Comparison of ENCODE assay signal across 2 worm cellular contexts in genomic region chrII:9056215-9056819, ce11.
TF ChIP-seq lines count a peak whose summit lies in the region.

No protein-coding gene starts in this region.

TF ChIP-seq in whole organism, L4 larva, 104 proteins besides CTCF, POLR2A, EP300 and RAD21:
- TF ChIP-seq D1046.2 (GFP tag; IDR thresholded peaks at IDR 0.05; lab: Robert Waterston, UW) (0 out of 2 replicates have a peak, but pooled peaks have one; percentile 8), madf-5 (GFP tag; IDR thresholded peaks at IDR 0.05; lab: Robert Waterston, UW) (0 out of 4 replicates have a peak, but pooled peaks of 1 of the 2 experiments have one; percentile 27), Y5F2A.4 (GFP tag; optimal IDR thresholded peaks at IDR 0.05; lab: Kevin White, UChicago) (peak; percentile 17), lin-29 (GFP tag; IDR thresholded peaks at IDR 0.05; lab: Robert Waterston, UW) (no peak), ama-1 (optimal IDR thresholded peaks at IDR 0.05; lab: Kevin White, UChicago) (peak; percentile 59), attf-4 (tag; optimal IDR thresholded peaks at IDR 0.05; lab: Kevin White, UChicago) (no peak), nhr-76 (tag; optimal IDR thresholded peaks at IDR 0.05; lab: Kevin White, UChicago) (no peak), nhr-6 (tag; optimal IDR thresholded peaks at IDR 0.05; lab: Kevin White, UChicago) (no peak), dmd-8 (GFP tag; IDR thresholded peaks at IDR 0.05; lab: Robert Waterston, UW) (peak; percentile 65; the same call in 1 of the 2 replicates), skn-1 (tag; optimal IDR thresholded peaks at IDR 0.05; lab: Kevin White, UChicago) (no peak), duxl-1 (tag; optimal IDR thresholded peaks at IDR 0.05; lab: Kevin White, UChicago; ENCODE audit: poor library complexity) (no peak), lin-1 (GFP tag; IDR thresholded peaks at IDR 0.05; lab: Robert Waterston, UW) (no peak), F49E8.2 (tag; optimal IDR thresholded peaks at IDR 0.05; lab: Kevin White, UChicago; ENCODE audit: borderline replicate concordance) (peak; percentile 90), arid-1 (GFP tag; conservative IDR thresholded peaks at IDR 0.05; lab: Robert Waterston, UW) (peak; percentile 81), zag-1 (tag; optimal IDR thresholded peaks at IDR 0.05; lab: Kevin White, UChicago) (no peak), ZK337.2 (GFP tag; IDR thresholded peaks at IDR 0.05; lab: Robert Waterston, UW) (no peak), lin-38 (GFP tag; IDR thresholded peaks at IDR 0.05; lab: Robert Waterston, UW) (peak; percentile 82), daf-19 (GFP tag; conservative IDR thresholded peaks at IDR 0.05; lab: Robert Waterston, UW) (0 out of 2 replicates have a peak, but pooled peaks have one; percentile 18), unc-130 (GFP tag; optimal IDR thresholded peaks at IDR 0.05; lab: Kevin White, UChicago) (peak; percentile 18), lin-13 (GFP tag; optimal IDR thresholded peaks at IDR 0.05; lab: Kevin White, UChicago) (no peak), set-16 (GFP tag; IDR thresholded peaks at IDR 0.05; lab: Robert Waterston, UW) (no peak), aha-1 (tag; lab: Kevin White, UChicago) (no peak), Y48G9A.11 (GFP tag; IDR thresholded peaks at IDR 0.05; lab: Robert Waterston, UW) (peak; percentile 70), Y105C5A.15 (GFP tag; IDR thresholded peaks at IDR 0.05; lab: Robert Waterston, UW) (no peak), spr-3 (GFP tag; optimal IDR thresholded peaks at IDR 0.05; lab: Kevin White, UChicago) (no peak), php-3 (GFP tag; IDR thresholded peaks at IDR 0.05; lab: Robert Waterston, UW) (no peak), hmg-1.1 (GFP tag; IDR thresholded peaks at IDR 0.05; lab: Robert Waterston, UW) (no peak), dmd-9 (GFP tag; IDR thresholded peaks at IDR 0.05; lab: Robert Waterston, UW) (no peak), ctbp-1 (GFP tag; IDR thresholded peaks at IDR 0.05; lab: Robert Waterston, UW) (0 out of 2 replicates have a peak, but pooled peaks have one; percentile 33), tra-1 (GFP tag; IDR thresholded peaks at IDR 0.05; lab: Robert Waterston, UW) (0 out of 2 replicates have a peak, but pooled peaks have one; percentile 31), hlh-11 (tag; optimal IDR thresholded peaks at IDR 0.05; lab: Kevin White, UChicago) (no peak), nhr-237 (tag; optimal IDR thresholded peaks at IDR 0.05; lab: Kevin White, UChicago) (no peak), F37D6.2 (tag; optimal IDR thresholded peaks at IDR 0.05; lab: Kevin White, UChicago) (no peak), gei-8 (GFP tag; optimal IDR thresholded peaks at IDR 0.05; lab: Kevin White, UChicago) (no peak), vab-7 (GFP tag; IDR thresholded peaks at IDR 0.05; lab: Robert Waterston, UW) (no peak), nhr-102 (tag; optimal IDR thresholded peaks at IDR 0.05; lab: Kevin White, UChicago) (no peak), zip-11 (GFP tag; IDR thresholded peaks at IDR 0.05; lab: Robert Waterston, UW) (no peak), ceh-62 (tag; optimal IDR thresholded peaks at IDR 0.05; lab: Kevin White, UChicago) (no peak), F44E2.7 (GFP tag; IDR thresholded peaks at IDR 0.05; lab: Robert Waterston, UW) (0 out of 2 replicates have a peak, but pooled peaks have one; percentile 38), dve-1 (tag; optimal IDR thresholded peaks at IDR 0.05; lab: Kevin White, UChicago; ENCODE audit: insufficient read depth) (no peak), snpc-1.2 (GFP tag; IDR thresholded peaks at IDR 0.05; lab: Robert Waterston, UW) (peak; percentile 53; the same call in 1 of the 2 replicates)

TF ChIP-seq in whole organism, young adult, 124 proteins besides CTCF, POLR2A, EP300 and RAD21 (continues in another document):
- TF ChIP-seq C06A6.2 (GFP tag; conservative IDR thresholded peaks at IDR 0.05; lab: Robert Waterston, UW) (no peak), F49E8.2 (tag; optimal IDR thresholded peaks at IDR 0.05; lab: Kevin White, UChicago; ENCODE audit: insufficient read depth) (peak; percentile 87), rec-8 (tag; optimal IDR thresholded peaks at IDR 0.05; lab: Kevin White, UChicago) (peak; percentile 42 to 62), lin-26 (GFP tag; IDR thresholded peaks at IDR 0.05; lab: Robert Waterston, UW) (peak; percentile 87), C17E4.6 (GFP tag; IDR thresholded peaks at IDR 0.05; lab: Robert Waterston, UW) (peak; percentile 72), F37B4.10 (GFP tag; IDR thresholded peaks at IDR 0.05; lab: Robert Waterston, UW) (no peak), cebp-2 (GFP tag; IDR thresholded peaks at IDR 0.05; lab: Robert Waterston, UW) (peak; percentile 82; the same call in 1 of the 2 replicates), ceh-58 (GFP tag; IDR thresholded peaks at IDR 0.05; lab: Robert Waterston, UW) (0 out of 2 replicates have a peak, but pooled peaks have one; percentile 18), mes-4 (tag; optimal IDR thresholded peaks at IDR 0.05; lab: Kevin White, UChicago) (peak; percentile 20), aptf-3 (GFP tag; IDR thresholded peaks at IDR 0.05; lab: Robert Waterston, UW) (no peak), snpc-1.3 (tag; optimal IDR thresholded peaks at IDR 0.05; lab: Kevin White, UChicago; ENCODE audit: insufficient read depth) (peak; percentile 74), T26A5.8 (tag; optimal IDR thresholded peaks at IDR 0.05; lab: Kevin White, UChicago) (peak; percentile 46), hsf-1 (GFP tag; IDR thresholded peaks at IDR 0.05; lab: Robert Waterston, UW) (peak; percentile 79), pbrm-1 (GFP tag; IDR thresholded peaks at IDR 0.05; lab: Robert Waterston, UW) (peak; percentile 80; the same call in 1 of the 2 replicates), ztf-26 (tag; optimal IDR thresholded peaks at IDR 0.05; lab: Kevin White, UChicago) (no peak), madf-8 (GFP tag; conservative IDR thresholded peaks at IDR 0.05; lab: Robert Waterston, UW) (0 out of 2 replicates have a peak, but pooled peaks have one; percentile 20), Y67H2A.10 (GFP tag; conservative IDR thresholded peaks at IDR 0.05; lab: Robert Waterston, UW) (no peak), die-1 (tag; optimal IDR thresholded peaks at IDR 0.05; lab: Kevin White, UChicago) (peak; percentile 55), ets-4 (GFP tag; optimal IDR thresholded peaks at IDR 0.05; lab: Kevin White, UChicago) (no peak), lsl-1 (GFP tag; optimal IDR thresholded peaks at IDR 0.05; lab: Kevin White, UChicago) (peak; percentile 57), F39B2.1 (GFP tag; IDR thresholded peaks at IDR 0.05; lab: Robert Waterston, UW) (peak; percentile 79; the same call in 1 of the 2 replicates), madf-6 (GFP tag; IDR thresholded peaks at IDR 0.05; lab: Robert Waterston, UW) (peak; percentile 82), attf-6 (GFP tag; IDR thresholded peaks at IDR 0.05; lab: Robert Waterston, UW) (peak; percentile 83), dpff-1 (tag; optimal IDR thresholded peaks at IDR 0.05; lab: Kevin White, UChicago) (no peak), egrh-3 (GFP tag; IDR thresholded peaks at IDR 0.05; lab: Robert Waterston, UW) (no peak), F57A8.1 (GFP tag; optimal IDR thresholded peaks at IDR 0.05; lab: Kevin White, UChicago) (no peak), ceh-100 (GFP tag; IDR thresholded peaks at IDR 0.05; lab: Robert Waterston, UW) (peak; percentile 60; the same call in 1 of the 2 replicates), ceh-79 (tag; optimal IDR thresholded peaks at IDR 0.05; lab: Kevin White, UChicago) (no peak), F57C9.4 (tag; optimal IDR thresholded peaks at IDR 0.05; lab: Kevin White, UChicago) (no peak), snpc-4 (GFP tag; optimal IDR thresholded peaks at IDR 0.05; lab: Kevin White, UChicago) (peak; percentile 41), snpc-4 (tag; optimal IDR thresholded peaks at IDR 0.05; lab: Kevin White, UChicago) (peak in 2 of 4 experiments; percentile 24 to 57), lin-35 (GFP tag; optimal IDR thresholded peaks at IDR 0.05; lab: Kevin White, UChicago) (peak in 1 of 3 experiments; percentile 43), hlh-26 (GFP tag; conservative IDR thresholded peaks at IDR 0.05; lab: Robert Waterston, UW) (no peak), lin-54 (GFP tag; optimal IDR thresholded peaks at IDR 0.05; lab: Kevin White, UChicago) (peak; percentile 87), F33H1.4 (GFP tag; IDR thresholded peaks at IDR 0.05; lab: Robert Waterston, UW) (peak; percentile 49), attf-3 (GFP tag; conservative IDR thresholded peaks at IDR 0.05; lab: Robert Waterston, UW) (no peak), B0019.2 (GFP tag; conservative IDR thresholded peaks at IDR 0.05; lab: Robert Waterston, UW) (no peak), bed-2 (GFP tag; IDR thresholded peaks at IDR 0.05; lab: Robert Waterston, UW) (no peak), hrde-1 (tag; optimal IDR thresholded peaks at IDR 0.05; lab: Kevin White, UChicago; ENCODE audit: borderline replicate concordance) (peak; percentile 94), aptf-2 (GFP tag; conservative IDR thresholded peaks at IDR 0.05; lab: Robert Waterston, UW) (no peak), fkh-3 (tag; optimal IDR thresholded peaks at IDR 0.05; lab: Kevin White, UChicago) (no peak), nfyb-1 (GFP tag; IDR thresholded peaks at IDR 0.05; lab: Robert Waterston, UW) (peak; percentile 71), ZK185.1 (tag; optimal IDR thresholded peaks at IDR 0.05; lab: Kevin White, UChicago; ENCODE audit: poor library complexity, severe bottlenecking) (no peak), sea-2 (GFP tag; IDR thresholded peaks at IDR 0.05; lab: Robert Waterston, UW) (no peak), let-607 (tag; optimal IDR thresholded peaks at IDR 0.05; lab: Kevin White, UChicago) (no peak), repo-1 (tag; optimal IDR thresholded peaks at IDR 0.05; lab: Kevin White, UChicago) (peak; percentile 7), ztf-18 (tag; optimal IDR thresholded peaks at IDR 0.05; lab: Kevin White, UChicago) (no peak), efl-1 (GFP tag; optimal IDR thresholded peaks at IDR 0.05; lab: Kevin White, UChicago) (no peak), snpc-1.1 (tag; optimal IDR thresholded peaks at IDR 0.05; lab: Kevin White, UChicago; ENCODE audit: insufficient read depth) (no peak), dox-1 (GFP tag; IDR thresholded peaks at IDR 0.05; lab: Robert Waterston, UW) (peak; percentile 58), ekl-4 (GFP tag; IDR thresholded peaks at IDR 0.05; lab: Robert Waterston, UW) (peak; percentile 87), Y79H2A.3 (GFP tag; conservative IDR thresholded peaks at IDR 0.05; lab: Robert Waterston, UW) (no peak), nhr-120 (GFP tag; IDR thresholded peaks at IDR 0.05; lab: Robert Waterston, UW) (no peak), somi-1 (GFP tag; optimal IDR thresholded peaks at IDR 0.05; lab: Kevin White, UChicago) (peak; percentile 32), T07F8.4 (tag; optimal IDR thresholded peaks at IDR 0.05; lab: Kevin White, UChicago) (no peak)

Comparison
In these comparisons a context has a peak if more than half of its experiments do, and no peak if none do; other contexts are left out.
1. Of the 7 proteins assayed by ChIP-seq in both whole organism, young adult and whole organism, L4 larva: peak only in whole organism, young adult: snpc-4; only in whole organism, L4 larva: none; in both: F49E8.2 and unc-130; in neither: 3; mixed calls (peak in some experiments, not most) for 1.